Worm (Caenorhabditis elegans) whole organism, mixed stage, embryonic: ENCODE results near the gene BE10.4.

Experiments
- blmp-1 ChIP-seq: fragments of 150-350 bp; optimal IDR thresholded peaks from 2 replicates; lab custom pipeline; 2014; ENCODE audit warnings: missing biosample characterization, missing genetic modification characterization
- cnd-1 ChIP-seq: fragments of 200-800 bp; sonication (Bioruptor generic); optimal IDR thresholded peaks from 2 replicates; lab custom pipeline; 2018; ENCODE audit warnings: mild to moderate bottlenecking, missing genetic modification characterization, missing compliant biosample characterization
- flh-1 ChIP-seq: fragments of 200-800 bp; sonication (Bioruptor generic); optimal IDR thresholded peaks from 2 replicates; lab custom pipeline; 2018; ENCODE audit warnings: mild to moderate bottlenecking, missing genetic modification characterization, moderate library complexity, missing compliant biosample characterization
- hlh-1 ChIP-seq: fragments of 150-350 bp; optimal IDR thresholded peaks from 2 replicates; lab custom pipeline; 2014; ENCODE audit warnings: missing biosample characterization, missing genetic modification reagents, missing genetic modification characterization
- lin-13 ChIP-seq: fragments of 150-350 bp; optimal IDR thresholded peaks from 2 replicates; lab custom pipeline; 2014; ENCODE audit warnings: missing biosample characterization, missing genetic modification characterization
- mab-5 ChIP-seq: fragments of 150-350 bp; optimal IDR thresholded peaks from 2 replicates; lab custom pipeline; 2014; ENCODE audit warnings: missing biosample characterization, missing genetic modification characterization
- mep-1 ChIP-seq: fragments of 150-350 bp; optimal IDR thresholded peaks from 2 replicates; lab custom pipeline; 2017; ENCODE audit warnings: missing biosample characterization, missing genetic modification reagents, missing genetic modification characterization, inconsistent platforms
- mls-2 ChIP-seq: sonication (generic microtip); optimal IDR thresholded peaks from 2 replicates; lab custom pipeline; 2016; ENCODE audit warnings: mild to moderate bottlenecking, missing genetic modification characterization, moderate library complexity, missing compliant biosample characterization
- nhr-237 ChIP-seq: fragments of 150-350 bp; optimal IDR thresholded peaks from 2 replicates; lab custom pipeline; 2014; ENCODE audit warnings: missing biosample characterization, missing genetic modification characterization
- nhr-28 ChIP-seq: fragments of 150-350 bp; optimal IDR thresholded peaks from 2 replicates; lab custom pipeline; 2014; ENCODE audit warnings: missing biosample characterization, missing genetic modification characterization
- nhr-76 ChIP-seq: sonication (generic microtip); optimal IDR thresholded peaks from 2 replicates; lab custom pipeline; 2017; ENCODE audit warnings: missing biosample characterization, missing genetic modification characterization
- sem-2 ChIP-seq: fragments of 200-800 bp; sonication (Bioruptor generic); optimal IDR thresholded peaks from 2 replicates; lab custom pipeline; 2018; ENCODE audit warnings: mild to moderate bottlenecking, missing genetic modification characterization, missing compliant biosample characterization
- unc-62 ChIP-seq: fragments of 150-350 bp; optimal IDR thresholded peaks from 2 replicates; lab custom pipeline; 2014; ENCODE audit warnings: missing biosample characterization, missing genetic modification reagents, missing genetic modification characterization
- ztf-11 ChIP-seq: fragments of 150-350 bp; optimal IDR thresholded peaks from 2 replicates; lab custom pipeline; 2014; ENCODE audit warnings: missing biosample characterization, missing genetic modification characterization

- TF ChIP-seq flh-1 = no peak
- TF ChIP-seq ztf-11 (tag; lab: Kevin White, UChicago) = no peak
- TF ChIP-seq sem-2 (GFP tag; lab: Kevin White, UChicago) = no peak
- TF ChIP-seq unc-62 (GFP tag; lab: Kevin White, UChicago) = no peak
- no peak for TF ChIP-seq blmp-1 (tag; lab: Kevin White, UChicago)
- no peak for TF ChIP-seq nhr-76 (tag; lab: Kevin White, UChicago)
- TF ChIP-seq mab-5 (tag; lab: Kevin White, UChicago) = no peak
- no peak for TF ChIP-seq nhr-237
- no peak for TF ChIP-seq mls-2 (tag; lab: Kevin White, UChicago)
- no peak for TF ChIP-seq mep-1 (tag; lab: Kevin White, UChicago)
- TF ChIP-seq cnd-1 (tag; lab: Kevin White, UChicago) = no peak
- TF ChIP-seq nhr-28 (tag; lab: Kevin White, UChicago) = no peak
- TF ChIP-seq lin-13 (tag; lab: Kevin White, UChicago) = no peak
- no peak for TF ChIP-seq hlh-1 (tag; lab: Kevin White, UChicago)
These were observed 34.3 kb downstream of the BE10.4 start for ce11 chrIII:12847623-12848022.
